Fruit fly (Drosophila melanogaster) whole organism, embryonic: ENCODE data around the gene CG12974.

Source experiments
- Atf-2 ChIP-seq: fragments of 200-800 bp; sonication (Bioruptor generic); optimal IDR thresholded peaks from 2 replicates; lab custom pipeline; 2016; ENCODE audit warnings: missing biosample characterization, missing genetic modification characterization
- Atf6 ChIP-seq: fragments of 200-800 bp; sonication (Bioruptor generic); IDR thresholded peaks from 2 replicates; pipeline ENCODE4 v1.3.6; 2022; ENCODE audit warnings: missing biosample characterization, missing genetic modification characterization
- B-H1 ChIP-seq: fragments of 200-800 bp; sonication (Bioruptor generic); IDR thresholded peaks from 3 replicates; pipeline ENCODE4 v1.3.6; 2022; ENCODE audit warnings: missing biosample characterization, missing genetic modification characterization
- CG10565 ChIP-seq: fragments of 200-800 bp; sonication (Bioruptor generic); optimal IDR thresholded peaks from 3 replicates; lab custom pipeline; 2016; ENCODE audit warnings: missing biosample characterization, mild to moderate bottlenecking, missing genetic modification characterization
- CG10654 ChIP-seq: fragments of 200-800 bp; sonication (Bioruptor generic); optimal IDR thresholded peaks from 2 replicates; lab custom pipeline; 2016; ENCODE audit warnings: missing biosample characterization, missing genetic modification characterization
- CG10979 ChIP-seq: fragments of 200-800 bp; sonication (Bioruptor generic); optimal IDR thresholded peaks from 2 replicates; lab custom pipeline; 2018; ENCODE audit warnings: missing biosample characterization, mild to moderate bottlenecking, missing genetic modification characterization, moderate library complexity
- CG11560 ChIP-seq: fragments of 200-800 bp; sonication (Bioruptor generic); IDR thresholded peaks from 3 replicates; pipeline ENCODE4 v1.3.6; 2022; ENCODE audit warnings: missing biosample characterization, missing genetic modification characterization
- CG14014 ChIP-seq: fragments of 200-800 bp; sonication (Bioruptor generic); IDR thresholded peaks from 2 replicates; pipeline ENCODE4 v1.3.6; 2022; ENCODE audit warnings: missing biosample characterization, missing genetic modification characterization
- CG16813 ChIP-seq: fragments of 200-800 bp; sonication (Bioruptor generic); IDR thresholded peaks from 3 replicates; pipeline ENCODE4 v1.3.6; 2022; ENCODE audit warnings: missing biosample characterization, missing genetic modification characterization; ENCODE audit not compliant: partially characterized antibody
- CG16863 ChIP-seq: fragments of 200-800 bp; sonication (Bioruptor generic); optimal IDR thresholded peaks from 3 replicates; lab custom pipeline; 2016; ENCODE audit warnings: missing biosample characterization, missing genetic modification characterization
- CG17829 ChIP-seq: fragments of 200-800 bp; optimal IDR thresholded peaks from 2 replicates; lab custom pipeline; 2019; ENCODE audit warnings: missing biosample characterization, mild to moderate bottlenecking, missing genetic modification characterization, moderate library complexity
- CG18476 ChIP-seq: fragments of 200-800 bp; sonication (Bioruptor generic); optimal IDR thresholded peaks from 2 replicates; lab custom pipeline; 2016; ENCODE audit warnings: missing biosample characterization, mild to moderate bottlenecking, missing genetic modification characterization
- CG2202 ChIP-seq: fragments of 200-800 bp; sonication (Bioruptor generic); optimal IDR thresholded peaks from 2 replicates; lab custom pipeline; 2018; ENCODE audit warnings: missing biosample characterization, mild to moderate bottlenecking, missing genetic modification characterization
- CG32532 ChIP-seq: fragments of 200-800 bp; sonication (Bioruptor generic); IDR thresholded peaks from 2 replicates; pipeline ENCODE4 v1.3.6; 2022; ENCODE audit warnings: missing biosample characterization, missing genetic modification characterization
- CG6175 ChIP-seq: fragments of 200-800 bp; sonication (Bioruptor generic); IDR thresholded peaks from 3 replicates; pipeline ENCODE4 v1.3.6; 2022; ENCODE audit warnings: missing biosample characterization, missing genetic modification characterization
- CG8388 ChIP-seq: fragments of 200-800 bp; sonication (Bioruptor generic); optimal IDR thresholded peaks from 2 replicates; lab custom pipeline; 2019; ENCODE audit warnings: missing biosample characterization, mild to moderate bottlenecking, missing genetic modification characterization, moderate library complexity
- CTCF ChIP-seq: fragments of 200-800 bp; sonication (Bioruptor generic); optimal IDR thresholded peaks from 2 replicates; lab custom pipeline; 2017; ENCODE audit warnings: missing biosample characterization, mild to moderate bottlenecking, missing genetic modification characterization, moderate library complexity
- Dip2 ChIP-seq: fragments of 200-800 bp; sonication (Bioruptor generic); IDR thresholded peaks from 2 replicates; pipeline ENCODE4 v1.3.6; 2022; ENCODE audit warnings: missing biosample characterization, missing genetic modification characterization
- Dref ChIP-seq: fragments of 200-800 bp; sonication (Bioruptor generic); IDR thresholded peaks from 2 replicates; pipeline ENCODE4 v1.3.6; 2022; ENCODE audit warnings: missing biosample characterization, missing genetic modification characterization
- GATAe ChIP-seq: fragments of 200-800 bp; sonication (Bioruptor generic); conservative IDR thresholded peaks from 2 replicates; pipeline ENCODE4 v1.3.6; 2022; ENCODE audit warnings: missing biosample characterization, missing genetic modification characterization
- HLH54F ChIP-seq: fragments of 200-800 bp; sonication (Bioruptor generic); optimal IDR thresholded peaks from 3 replicates; lab custom pipeline; 2016; ENCODE audit warnings: missing biosample characterization, missing genetic modification characterization
- Hr78 ChIP-seq, 2 experiments: fragments of 200-800 bp in 1 of 2; fragments of >200 bp in 1 of 2; sonication (Bioruptor generic) in 1 of 2; optimal IDR thresholded peaks; 2 replicates each; lab custom pipeline; 2017 to 2019; ENCODE audit warnings: missing biosample characterization in 2 of 2, missing genetic modification characterization in 2 of 2, mild to moderate bottlenecking in 1 of 2, moderate library complexity in 1 of 2
- Hsf ChIP-seq: fragments of 200-800 bp; sonication (Bioruptor generic); optimal IDR thresholded peaks from 3 replicates; lab custom pipeline; 2016; ENCODE audit warnings: missing biosample characterization, missing genetic modification characterization
- NC2β ChIP-seq: fragments of 200-800 bp; sonication (Bioruptor generic); optimal IDR thresholded peaks from 2 replicates; lab custom pipeline; 2016; ENCODE audit warnings: missing biosample characterization, missing genetic modification characterization
- Nf-YA ChIP-seq: fragments of 200-800 bp; sonication (Bioruptor generic); IDR thresholded peaks from 2 replicates; pipeline ENCODE4 v1.3.6; 2022; ENCODE audit warnings: missing biosample characterization, missing genetic modification characterization
- Vsx1 ChIP-seq: fragments of 200-800 bp; sonication (Bioruptor generic); optimal IDR thresholded peaks from 2 replicates; lab custom pipeline; 2017; ENCODE audit warnings: missing biosample characterization, mild to moderate bottlenecking, missing genetic modification characterization, missing genetic modification reagents
- corto ChIP-seq: fragments of 200-800 bp; sonication (Bioruptor generic); optimal IDR thresholded peaks from 2 replicates; lab custom pipeline; 2016; ENCODE audit warnings: missing biosample characterization, mild to moderate bottlenecking, missing genetic modification characterization, moderate library complexity
- crol ChIP-seq: fragments of 200-800 bp; sonication (Bioruptor generic); IDR thresholded peaks from 2 replicates; pipeline ENCODE4 v1.3.6; 2022; ENCODE audit warnings: missing biosample characterization, missing genetic modification characterization
- danr ChIP-seq: fragments of 200-800 bp; sonication (Bioruptor generic); IDR thresholded peaks from 2 replicates; pipeline ENCODE4 v1.3.6; 2022; ENCODE audit warnings: missing biosample characterization, missing genetic modification characterization
- emc ChIP-seq: fragments of 200-800 bp; sonication (Bioruptor generic); optimal IDR thresholded peaks from 2 replicates; lab custom pipeline; 2016; ENCODE audit warnings: missing biosample characterization, missing genetic modification characterization
- gcm2 ChIP-seq: fragments of 200-800 bp; sonication (Bioruptor generic); optimal IDR thresholded peaks from 2 replicates; lab custom pipeline; 2016; ENCODE audit warnings: missing biosample characterization, missing genetic modification characterization
- gfzf ChIP-seq: fragments of 200-800 bp; sonication (Bioruptor generic); optimal IDR thresholded peaks from 2 replicates; lab custom pipeline; 2016; ENCODE audit warnings: missing biosample characterization, mild to moderate bottlenecking, missing genetic modification characterization, moderate library complexity
- grn ChIP-seq: fragments of 200-800 bp; sonication (Bioruptor generic); optimal IDR thresholded peaks from 3 replicates; lab custom pipeline; 2017; ENCODE audit warnings: missing biosample characterization, missing genetic modification characterization
- h ChIP-seq: fragments of >200 bp; optimal IDR thresholded peaks from 2 replicates; lab custom pipeline; 2017
- kni ChIP-seq: fragments of 200-800 bp; sonication (Bioruptor generic); optimal IDR thresholded peaks from 3 replicates; lab custom pipeline; 2017; ENCODE audit warnings: mild to moderate bottlenecking, missing biosample characterization, missing genetic modification reagents, missing genetic modification characterization
- pan ChIP-seq, 4 experiments: fragments of >200 bp in 3 of 4; fragments of 200-800 bp in 1 of 4; sonication (Bioruptor generic) in 1 of 4; optimal IDR thresholded peaks in 3 of 4; IDR thresholded peaks in 1 of 4; 2 replicates each; pipeline versions ENCODE4 v1.3.6 to Lab custom; 2017 to 2022; ENCODE audit warnings: missing biosample characterization in 2 of 4, missing genetic modification characterization in 2 of 4, mixed read lengths in 1 of 4
- ro ChIP-seq: fragments of 200-800 bp; sonication (Bioruptor generic); IDR thresholded peaks from 2 replicates; pipeline ENCODE4 v1.3.6; 2022; ENCODE audit warnings: missing biosample characterization, missing genetic modification characterization
- sens ChIP-seq: fragments of 200-800 bp; sonication (Bioruptor generic); peaks from one replicate; lab custom pipeline; 2016; ENCODE audit warnings: missing biosample characterization, missing genetic modification characterization
- seq ChIP-seq: fragments of 200-800 bp; sonication (Bioruptor generic); IDR thresholded peaks from 2 replicates; pipeline ENCODE4 v1.3.6; 2022; ENCODE audit warnings: missing biosample characterization, missing genetic modification characterization
- sna ChIP-seq: fragments of 200-800 bp; sonication (Bioruptor generic); IDR thresholded peaks from 2 replicates; pipeline ENCODE4 v1.3.6; 2022; ENCODE audit warnings: missing biosample characterization, missing genetic modification characterization; ENCODE audit not compliant: partially characterized antibody
- so ChIP-seq: fragments of 200-800 bp; sonication (Bioruptor generic); IDR thresholded peaks from 3 replicates; pipeline ENCODE4 v1.3.6; 2022; ENCODE audit warnings: missing biosample characterization, missing genetic modification characterization
- sug ChIP-seq: fragments of 200-800 bp; optimal IDR thresholded peaks from 2 replicates; lab custom pipeline; 2019; ENCODE audit warnings: missing biosample characterization, mild to moderate bottlenecking, missing genetic modification characterization, moderate library complexity
- tap ChIP-seq: fragments of 200-800 bp; optimal IDR thresholded peaks from 3 replicates; lab custom pipeline; 2019; ENCODE audit warnings: missing biosample characterization, mild to moderate bottlenecking, missing genetic modification characterization, moderate library complexity
- tna ChIP-seq: fragments of 200-800 bp; sonication (Bioruptor generic); IDR thresholded peaks from 2 replicates; pipeline ENCODE4 v1.3.6; 2022; ENCODE audit warnings: missing biosample characterization, missing genetic modification characterization; ENCODE audit not compliant: partially characterized antibody
- wek ChIP-seq: fragments of 200-800 bp; sonication (Bioruptor generic); optimal IDR thresholded peaks from 3 replicates; lab custom pipeline; 2018; ENCODE audit warnings: missing biosample characterization, mild to moderate bottlenecking, missing genetic modification characterization, moderate library complexity

Gene CG12974

DNA sequence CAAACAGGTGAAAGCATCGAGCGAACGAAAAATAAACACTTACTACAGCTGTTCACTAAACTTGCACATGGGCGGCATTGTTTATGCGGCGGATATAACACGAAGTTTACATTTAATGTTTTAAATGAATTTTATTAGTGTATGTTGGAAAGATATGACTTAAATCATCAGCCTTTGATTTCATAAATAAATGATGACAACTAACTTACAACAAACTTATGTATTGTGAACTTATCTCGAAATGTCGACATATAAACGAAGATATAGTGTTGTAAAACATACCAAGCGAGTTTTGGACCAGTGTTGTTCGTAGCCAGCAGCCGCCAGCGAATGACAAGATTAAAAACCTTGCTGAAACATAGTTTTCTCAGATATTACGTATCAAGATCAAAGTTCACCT lies 18.6 kb upstream of the CG12974 start, which contains the start of the genes CG11309 and CG7632 (continued):
- peak; percentile 96 for TF ChIP-seq B-H1 (GFP tag; lab: Robert Waterston, UW)
- no peak; the same call in 1 of the 2 replicates for TF ChIP-seq sna (GFP tag; lab: Robert Waterston, UW)
- TF ChIP-seq emc (GFP tag; lab: Kevin White, UChicago), result peak; percentile 96
- TF ChIP-seq CG16863 (GFP tag; lab: Kevin White, UChicago), result peak; percentile 98
- peak; percentile 99 for TF ChIP-seq Atf6
- TF ChIP-seq Dip2 (GFP tag; lab: Robert Waterston, UW), result no peak
- TF ChIP-seq Hr78 (GFP tag; optimal IDR thresholded peaks at IDR 0.05; lab: Kevin White, UChicago), result peak in 1 of 2 experiments; percentile 98
- peak; percentile 100 for TF ChIP-seq tap (tag; lab: Kevin White, UChicago)
- TF ChIP-seq CG17829, result peak; percentile 100
- peak; percentile 97 for TF ChIP-seq seq
- 0 out of 2 replicates have a peak, but pooled peaks have one; percentile 34 for TF ChIP-seq Dref (GFP tag; lab: Robert Waterston, UW)
- peak; percentile 100 for TF ChIP-seq CG8388 (GFP tag; lab: Kevin White, UChicago)
- peak; percentile 81 for TF ChIP-seq CTCF (GFP tag; lab: Kevin White, UChicago)
- TF ChIP-seq gfzf, result peak; percentile 40
- peak; percentile 97 for TF ChIP-seq Nf-YA (GFP tag; lab: Robert Waterston, UW)
- TF ChIP-seq CG6175 (GFP tag; lab: Robert Waterston, UW), result peak; percentile 93
- TF ChIP-seq NC2β (GFP tag; lab: Kevin White, UChicago), result peak; percentile 99
- peak; percentile 10; the same call in 1 of the 3 replicates for TF ChIP-seq CG16813 (GFP tag; lab: Robert Waterston, UW)
- TF ChIP-seq h (lab: Kevin White, UChicago), result no peak
- no peak for TF ChIP-seq pan (optimal IDR thresholded peaks at IDR 0.05; lab: Kevin White, UChicago)
- TF ChIP-seq pan (GFP tag; optimal IDR thresholded peaks at IDR 0.05 in 1 of 2, IDR thresholded peaks at IDR 0.05 in 1 of 2), result peak in 1 of 2 experiments; percentile 99
- TF ChIP-seq ro, result peak; percentile 81
- TF ChIP-seq wek (GFP tag; lab: Kevin White, UChicago), result peak; percentile 98
- TF ChIP-seq crol (GFP tag; lab: Robert Waterston, UW), result peak; percentile 71
- peak; percentile 99 for TF ChIP-seq Hsf
- TF ChIP-seq kni (GFP tag; lab: Kevin White, UChicago), result peak; percentile 100
- TF ChIP-seq CG2202 (tag; lab: Kevin White, UChicago), result peak; percentile 100
- TF ChIP-seq corto (GFP tag; lab: Kevin White, UChicago), result peak; percentile 99
- TF ChIP-seq CG10654 (GFP tag; lab: Kevin White, UChicago), result peak; percentile 98
- TF ChIP-seq CG10979 (tag; lab: Kevin White, UChicago), result peak; percentile 100
- TF ChIP-seq Atf-2 (GFP tag; lab: Kevin White, UChicago), result peak; percentile 97
- peak; percentile 99 for TF ChIP-seq so (GFP tag; lab: Robert Waterston, UW)
- peak; percentile 98 for TF ChIP-seq HLH54F (GFP tag; lab: Kevin White, UChicago)
- TF ChIP-seq gcm2, result peak; percentile 96
- TF ChIP-seq CG10565 (GFP tag; lab: Kevin White, UChicago), result peak; percentile 97
- peak; percentile 98 for TF ChIP-seq Vsx1 (GFP tag; lab: Kevin White, UChicago)
- peak; percentile 98 for TF ChIP-seq CG18476 (GFP tag; lab: Kevin White, UChicago)
- TF ChIP-seq, all 482 proteins: peak for 451

DNA sequence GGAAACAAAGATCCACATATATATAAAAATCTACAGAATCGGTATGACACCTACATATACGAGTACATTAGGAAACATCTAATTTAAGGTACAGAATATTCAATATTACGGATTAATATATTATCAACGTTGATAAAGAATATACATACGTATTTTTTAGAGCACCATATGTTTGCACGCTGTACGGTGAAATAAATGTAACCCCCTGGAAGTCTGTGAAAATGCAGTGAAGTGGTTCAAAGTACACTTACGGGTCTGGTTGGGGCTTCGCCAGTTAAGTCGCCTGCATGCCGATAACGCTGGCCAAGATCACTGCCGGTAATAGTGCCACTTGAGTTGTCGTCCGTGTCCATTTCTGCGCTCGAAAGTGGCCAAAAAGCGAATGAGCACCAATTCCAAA lies 17.9 kb upstream of the CG12974 start:
- TF ChIP-seq sens (GFP tag; lab: Kevin White, UChicago), result peak; percentile 48
- TF ChIP-seq CG32532 (GFP tag; lab: Robert Waterston, UW), result 0 out of 2 replicates have a peak, but pooled peaks have one; percentile 9
- TF ChIP-seq CG14014 (GFP tag; lab: Robert Waterston, UW), result peak; percentile 21; the same call in 1 of the 2 replicates
- peak; percentile 17 for TF ChIP-seq grn (GFP tag; lab: Kevin White, UChicago)
- peak; percentile 31 for TF ChIP-seq sug
- no peak for TF ChIP-seq CG11560
- no peak for TF ChIP-seq tna (GFP tag; lab: Robert Waterston, UW)
- no peak for TF ChIP-seq danr (GFP tag; lab: Robert Waterston, UW)
- peak; percentile 75 for TF ChIP-seq GATAe (GFP tag; lab: Robert Waterston, UW)
